Fruit fly (Drosophila melanogaster) whole organism, embryonic: Measurements from ENCODE around the gene cv-c.

Source experiments
- Aef1 ChIP-seq: fragments of 200-800 bp; sonication (Bioruptor generic); IDR thresholded peaks from 3 replicates; pipeline ENCODE4 v1.3.6; 2022; ENCODE audit warnings: missing biosample characterization, missing genetic modification characterization
- BEAF-32 ChIP-seq: fragments of 200-800 bp; sonication (Bioruptor generic); optimal IDR thresholded peaks from 3 replicates; lab custom pipeline; 2017; ENCODE audit warnings: missing biosample characterization, missing genetic modification characterization, mild to moderate bottlenecking, moderate library complexity, missing genetic modification reagents
- Bteb2 ChIP-seq: fragments of 200-800 bp; sonication (Bioruptor generic); optimal IDR thresholded peaks from 2 replicates; lab custom pipeline; 2016; ENCODE audit warnings: missing biosample characterization, missing genetic modification characterization
- CG10654 ChIP-seq: fragments of 200-800 bp; sonication (Bioruptor generic); optimal IDR thresholded peaks from 2 replicates; lab custom pipeline; 2016; ENCODE audit warnings: missing biosample characterization, missing genetic modification characterization
- CG11398 ChIP-seq: fragments of 200-800 bp; sonication (Bioruptor generic); optimal IDR thresholded peaks from 2 replicates; lab custom pipeline; 2016; ENCODE audit warnings: missing biosample characterization, missing genetic modification characterization
- CG12391 ChIP-seq: fragments of 200-800 bp; sonication (Bioruptor generic); optimal IDR thresholded peaks from 3 replicates; lab custom pipeline; 2018; ENCODE audit warnings: missing biosample characterization, mild to moderate bottlenecking, missing genetic modification characterization, moderate library complexity
- CG12744 ChIP-seq: fragments of 200-800 bp; sonication (Bioruptor generic); optimal IDR thresholded peaks from 2 replicates; lab custom pipeline; 2016; ENCODE audit warnings: missing biosample characterization, missing genetic modification characterization
- CG13287 ChIP-seq: fragments of 200-800 bp; sonication (Bioruptor generic); IDR thresholded peaks from 2 replicates; pipeline ENCODE4 v1.3.6; 2022; ENCODE audit warnings: missing biosample characterization, missing genetic modification characterization; ENCODE audit not compliant: partially characterized antibody
- CG14860 ChIP-seq: fragments of 200-800 bp; sonication (Bioruptor generic); IDR thresholded peaks from 3 replicates; pipeline ENCODE4 v1.3.6; 2022; ENCODE audit warnings: missing biosample characterization, missing genetic modification characterization; ENCODE audit not compliant: partially characterized antibody
- CG17568 ChIP-seq: fragments of 200-800 bp; sonication (Bioruptor generic); optimal IDR thresholded peaks from 2 replicates; lab custom pipeline; 2018; ENCODE audit warnings: missing biosample characterization, mild to moderate bottlenecking, missing genetic modification characterization, moderate library complexity
- CG1792 ChIP-seq: fragments of 200-800 bp; sonication (Bioruptor generic); optimal IDR thresholded peaks from 2 replicates; lab custom pipeline; 2016; ENCODE audit warnings: missing biosample characterization, missing genetic modification characterization
- CG18764 ChIP-seq: fragments of 200-800 bp; sonication (Bioruptor generic); optimal IDR thresholded peaks from 3 replicates; lab custom pipeline; 2016; ENCODE audit warnings: missing biosample characterization, missing genetic modification characterization
- CG2199 ChIP-seq: fragments of 200-800 bp; sonication (Bioruptor generic); IDR thresholded peaks from 3 replicates; pipeline ENCODE4 v1.3.6; 2022; ENCODE audit warnings: missing biosample characterization, missing genetic modification characterization
- CG3995 ChIP-seq: fragments of 200-800 bp; sonication (Bioruptor generic); optimal IDR thresholded peaks from 3 replicates; lab custom pipeline; 2016; ENCODE audit warnings: missing biosample characterization, missing genetic modification characterization
- CG5180 ChIP-seq: fragments of 200-800 bp; sonication (Bioruptor generic); optimal IDR thresholded peaks from 3 replicates; lab custom pipeline; 2017; ENCODE audit warnings: missing biosample characterization, missing genetic modification characterization, mild to moderate bottlenecking, moderate library complexity, missing genetic modification reagents
- CG6175 ChIP-seq: fragments of 200-800 bp; sonication (Bioruptor generic); IDR thresholded peaks from 3 replicates; pipeline ENCODE4 v1.3.6; 2022; ENCODE audit warnings: missing biosample characterization, missing genetic modification characterization
- CG6654 ChIP-seq: fragments of 200-800 bp; sonication (Bioruptor generic); optimal IDR thresholded peaks from 2 replicates; lab custom pipeline; 2017; ENCODE audit warnings: missing biosample characterization, mild to moderate bottlenecking, missing genetic modification characterization
- CG8765 ChIP-seq: fragments of 200-800 bp; sonication (Bioruptor generic); IDR thresholded peaks from 2 replicates; pipeline ENCODE4 v1.3.6; 2022; ENCODE audit warnings: missing biosample characterization, missing genetic modification characterization
- D19B ChIP-seq: fragments of 200-800 bp; sonication (Bioruptor generic); optimal IDR thresholded peaks from 2 replicates; lab custom pipeline; 2017; ENCODE audit warnings: missing biosample characterization, mild to moderate bottlenecking, missing genetic modification characterization
- Deaf1 ChIP-seq: fragments of 200-800 bp; optimal IDR thresholded peaks from 3 replicates; lab custom pipeline; 2019; ENCODE audit warnings: missing biosample characterization, mild to moderate bottlenecking, missing genetic modification characterization, moderate library complexity
- Doc2 ChIP-seq: fragments of 200-800 bp; sonication (Bioruptor generic); IDR thresholded peaks from 2 replicates; pipeline ENCODE4 v1.3.6; 2022; ENCODE audit warnings: missing biosample characterization, missing genetic modification characterization
- E2f2 ChIP-seq: fragments of 200-800 bp; sonication (Bioruptor generic); IDR thresholded peaks from 2 replicates; pipeline ENCODE4 v1.3.6; 2022; ENCODE audit warnings: missing biosample characterization, missing genetic modification characterization
- ERR ChIP-seq: fragments of 200-800 bp; sonication (Bioruptor generic); optimal IDR thresholded peaks from 2 replicates; lab custom pipeline; 2016; ENCODE audit warnings: missing biosample characterization, missing genetic modification characterization
- Ets97D ChIP-seq: fragments of 200-800 bp; sonication (Bioruptor generic); optimal IDR thresholded peaks from 3 replicates; lab custom pipeline; 2016; ENCODE audit warnings: missing biosample characterization, missing genetic modification characterization
- HLH54F ChIP-seq: fragments of 200-800 bp; sonication (Bioruptor generic); optimal IDR thresholded peaks from 3 replicates; lab custom pipeline; 2016; ENCODE audit warnings: missing biosample characterization, missing genetic modification characterization
- HmgZ ChIP-seq: fragments of 200-800 bp; sonication (Bioruptor generic); optimal IDR thresholded peaks from 2 replicates; lab custom pipeline; 2018; ENCODE audit warnings: missing biosample characterization, mild to moderate bottlenecking, missing genetic modification characterization
- Hr39 ChIP-seq: fragments of >200 bp; optimal IDR thresholded peaks from 2 replicates; lab custom pipeline; 2017
- Side ChIP-seq: fragments of 200-800 bp; sonication (Bioruptor generic); optimal IDR thresholded peaks from 2 replicates; lab custom pipeline; 2016; ENCODE audit warnings: missing biosample characterization, missing genetic modification characterization
- Stat92E ChIP-seq, 3 experiments: fragments of >200 bp in 2 of 3; fragments of 200-800 bp in 1 of 3; sonication (Bioruptor generic) in 1 of 3; optimal IDR thresholded peaks; 2 replicates each; lab custom pipeline; 2017 to 2019; ENCODE audit warnings: missing biosample characterization in 3 of 3, missing genetic modification characterization in 3 of 3, mild to moderate bottlenecking in 1 of 3, moderate library complexity in 1 of 3
- TFAM ChIP-seq: fragments of 200-800 bp; sonication (Bioruptor generic); optimal IDR thresholded peaks from 2 replicates; lab custom pipeline; 2017; ENCODE audit warnings: missing biosample characterization, missing genetic modification characterization, inconsistent platforms
- Tbp ChIP-seq: fragments of >200 bp; optimal IDR thresholded peaks from 2 replicates; lab custom pipeline; 2018; ENCODE audit warnings: missing biosample characterization, missing genetic modification characterization
- ab ChIP-seq: fragments of 200-800 bp; sonication (Bioruptor generic); optimal IDR thresholded peaks from 2 replicates; lab custom pipeline; 2016; ENCODE audit warnings: missing biosample characterization, missing genetic modification characterization
- al ChIP-seq: fragments of 200-800 bp; sonication (Bioruptor generic); IDR thresholded peaks from 2 replicates; pipeline ENCODE4 v1.3.6; 2022; ENCODE audit warnings: missing biosample characterization, missing genetic modification characterization
- ash1 ChIP-seq: fragments of 200-800 bp; sonication (Bioruptor generic); optimal IDR thresholded peaks from 2 replicates; lab custom pipeline; 2018; ENCODE audit warnings: missing biosample characterization, mild to moderate bottlenecking, missing genetic modification characterization
- cas ChIP-seq: fragments of 200-800 bp; sonication (Bioruptor generic); IDR thresholded peaks from 2 replicates; pipeline ENCODE4 v1.3.6; 2022; ENCODE audit warnings: missing biosample characterization, missing genetic modification characterization
- ewg ChIP-seq: fragments of 200-800 bp; sonication (Bioruptor generic); optimal IDR thresholded peaks from 3 replicates; lab custom pipeline; 2017; ENCODE audit warnings: mild to moderate bottlenecking, missing biosample characterization, missing genetic modification reagents, missing genetic modification characterization
- fd3F ChIP-seq: fragments of 200-800 bp; sonication (Bioruptor generic); optimal IDR thresholded peaks from 2 replicates; lab custom pipeline; 2018; ENCODE audit warnings: missing biosample characterization, mild to moderate bottlenecking, missing genetic modification characterization, moderate library complexity
- fd96Cb ChIP-seq: fragments of 200-800 bp; sonication (Bioruptor generic); optimal IDR thresholded peaks from 2 replicates; lab custom pipeline; 2018; ENCODE audit warnings: missing biosample characterization, mild to moderate bottlenecking, missing genetic modification characterization, moderate library complexity
- ham ChIP-seq: fragments of 200-800 bp; sonication (Bioruptor generic); IDR thresholded peaks from 2 replicates; pipeline ENCODE4 v1.3.6; 2022; ENCODE audit warnings: missing biosample characterization, missing genetic modification characterization
- inv ChIP-seq: fragments of 200-800 bp; sonication (Bioruptor generic); IDR thresholded peaks from 2 replicates; pipeline ENCODE4 v1.3.6; 2022; ENCODE audit warnings: missing biosample characterization, missing genetic modification characterization; ENCODE audit not compliant: partially characterized antibody
- jigr1 ChIP-seq: fragments of 200-800 bp; sonication (Bioruptor generic); IDR thresholded peaks from 3 replicates; pipeline ENCODE4 v1.3.6; 2022; ENCODE audit warnings: missing biosample characterization, missing genetic modification characterization
- ken ChIP-seq: fragments of 200-800 bp; sonication (Bioruptor generic); IDR thresholded peaks from 3 replicates; pipeline ENCODE4 v1.3.6; 2022; ENCODE audit warnings: missing biosample characterization, missing genetic modification characterization
- mld ChIP-seq: fragments of 200-800 bp; sonication (Bioruptor generic); IDR thresholded peaks from 3 replicates; pipeline ENCODE4 v1.3.6; 2022; ENCODE audit warnings: missing biosample characterization, missing genetic modification characterization; ENCODE audit not compliant: partially characterized antibody
- pros ChIP-seq: fragments of 200-800 bp; sonication (Bioruptor generic); optimal IDR thresholded peaks from 3 replicates; lab custom pipeline; 2019; ENCODE audit warnings: missing biosample characterization, mild to moderate bottlenecking, missing genetic modification characterization, moderate library complexity
- pzg ChIP-seq: fragments of 200-800 bp; sonication (Bioruptor generic); optimal IDR thresholded peaks from 3 replicates; lab custom pipeline; 2018; ENCODE audit warnings: missing biosample characterization, mild to moderate bottlenecking, missing genetic modification characterization, moderate library complexity
- sim ChIP-seq: fragments of 200-800 bp; sonication (Bioruptor generic); IDR thresholded peaks from 2 replicates; pipeline ENCODE4 v1.3.6; 2022; ENCODE audit warnings: missing biosample characterization, missing genetic modification characterization
- ssp ChIP-seq: fragments of 200-800 bp; sonication (Bioruptor generic); IDR thresholded peaks from 2 replicates; pipeline ENCODE4 v1.3.6; 2022; ENCODE audit warnings: missing biosample characterization, missing genetic modification characterization
- trem ChIP-seq: fragments of 200-800 bp; optimal IDR thresholded peaks from 3 replicates; lab custom pipeline; 2019; ENCODE audit warnings: missing biosample characterization, mild to moderate bottlenecking, missing genetic modification characterization, moderate library complexity
- zen ChIP-seq: fragments of 200-800 bp; sonication (Bioruptor generic); optimal IDR thresholded peaks from 3 replicates; lab custom pipeline; 2018; ENCODE audit warnings: missing biosample characterization, mild to moderate bottlenecking, missing genetic modification characterization, moderate library complexity

The cv-c gene

dm6 chr3R:14511123-14511908 lies 29.8 kb upstream of the cv-c start, which contains the start of the genes HtrA2 and mRpL11 (continued):
- TF ChIP-seq CG5180 (GFP tag; lab: Kevin White, UChicago): no peak
- no peak for TF ChIP-seq Deaf1 (tag; lab: Kevin White, UChicago)
- TF ChIP-seq al (GFP tag; lab: Robert Waterston, UW): peak; percentile 40; the same call in 1 of the 2 replicates
- peak; percentile 43; the same call in 1 of the 2 replicates for TF ChIP-seq cas (GFP tag; lab: Robert Waterston, UW)
- TF ChIP-seq HmgZ (tag; lab: Kevin White, UChicago): peak; percentile 73
- TF ChIP-seq pzg: peak; percentile 89
- TF ChIP-seq fd3F (GFP tag; lab: Kevin White, UChicago): peak; percentile 40
- no peak for TF ChIP-seq CG18764 (GFP tag; lab: Kevin White, UChicago)
- TF ChIP-seq CG14860 (GFP tag; lab: Robert Waterston, UW): 0 out of 3 replicates have a peak, but pooled peaks have one; percentile 27
- TF ChIP-seq Bteb2: peak; percentile 23
- 0 out of 2 replicates have a peak, but pooled peaks have one; percentile 17 for TF ChIP-seq CG8765
- TF ChIP-seq Aef1: peak; percentile 60
- 0 out of 3 replicates have a peak, but pooled peaks have one; percentile 53 for TF ChIP-seq mld (GFP tag; lab: Robert Waterston, UW)
- peak; percentile 77 for TF ChIP-seq CG12391 (tag; lab: Kevin White, UChicago)
- TF ChIP-seq CG12744 (GFP tag; lab: Kevin White, UChicago): peak; percentile 55
- TF ChIP-seq jigr1 (GFP tag; lab: Robert Waterston, UW): no peak
- TF ChIP-seq ssp (GFP tag; lab: Robert Waterston, UW): peak; percentile 51; the same call in 1 of the 2 replicates
- peak; percentile 71 for TF ChIP-seq zen (tag; lab: Kevin White, UChicago)
- no peak for TF ChIP-seq CG6175 (GFP tag; lab: Robert Waterston, UW)
- TF ChIP-seq Tbp: peak; percentile 84
- peak; percentile 63; the same call in 2 of the 3 replicates for TF ChIP-seq ken (GFP tag; lab: Robert Waterston, UW)
- TF ChIP-seq CG11398 (GFP tag; lab: Kevin White, UChicago): no peak
- no peak for TF ChIP-seq Side (GFP tag; lab: Kevin White, UChicago)
- TF ChIP-seq inv: 0 out of 2 replicates have a peak, but pooled peaks have one; percentile 20
- TF ChIP-seq ash1: no peak
- TF ChIP-seq ERR (GFP tag; lab: Kevin White, UChicago): peak; percentile 5
- TF ChIP-seq CG3995 (GFP tag; lab: Kevin White, UChicago): peak; percentile 63
- TF ChIP-seq Ets97D: peak; percentile 73
- peak; percentile 65 for TF ChIP-seq BEAF-32 (GFP tag; lab: Kevin White, UChicago)
- peak; percentile 57 for TF ChIP-seq CG13287
- no peak for TF ChIP-seq ewg (GFP tag; lab: Kevin White, UChicago)
- peak; percentile 58 for TF ChIP-seq E2f2
- TF ChIP-seq trem: peak; percentile 58
- TF ChIP-seq CG6654 (GFP tag; lab: Kevin White, UChicago): no peak
- peak; percentile 13 for TF ChIP-seq ab (GFP tag; lab: Kevin White, UChicago)
- TF ChIP-seq Stat92E (GFP tag; optimal IDR thresholded peaks at IDR 0.05; lab: Kevin White, UChicago): no peak
- no peak for TF ChIP-seq D19B
- no peak for TF ChIP-seq ham
- TF ChIP-seq CG2199 (GFP tag; lab: Robert Waterston, UW): 0 out of 3 replicates have a peak, but pooled peaks have one; percentile 32
- TF ChIP-seq CG10654 (GFP tag; lab: Kevin White, UChicago): peak; percentile 26
- no peak for TF ChIP-seq sim (GFP tag; lab: Robert Waterston, UW)
- TF ChIP-seq Doc2 (GFP tag; lab: Robert Waterston, UW): no peak
- TF ChIP-seq TFAM (GFP tag; lab: Kevin White, UChicago): no peak
- no peak for TF ChIP-seq Hr39 (lab: Kevin White, UChicago)
- TF ChIP-seq CG1792 (GFP tag; lab: Kevin White, UChicago): peak; percentile 34
- peak; percentile 77 for TF ChIP-seq HLH54F
- TF ChIP-seq fd96Cb: peak; percentile 19
- TF ChIP-seq pros (GFP tag; lab: Kevin White, UChicago): no peak
- TF ChIP-seq CG17568 (GFP tag; lab: Kevin White, UChicago): no peak
